Fruit fly (Drosophila melanogaster): ENCODE data around the gene CG11131.
A peak's percentile ranks its signal among the peaks of the same experiment; 100 is the strongest.

Gene CG11131

dm6 chr3L:22864254-22865060 lies 34.1 kb upstream of the CG11131 start, which contains the start of gene CG33170:
Gene CG33170, plus strand, starts transcription at chr3L:22864600.
- no peak for TF ChIP-seq CG12768 (GFP tag; optimal IDR thresholded peaks at IDR 0.05)
- no peak for TF ChIP-seq Hr96 (GFP tag; optimal IDR thresholded peaks at IDR 0.05)
- TF ChIP-seq kay (GFP tag; ENCODE audit: borderline replicate concordance), result no peak
- no peak for TF ChIP-seq cnc (optimal IDR thresholded peaks at IDR 0.05)
- no peak for TF ChIP-seq CG11617 (GFP tag; optimal IDR thresholded peaks at IDR 0.05)
- TF ChIP-seq CG7101 (tag; optimal IDR thresholded peaks at IDR 0.05), result peak; percentile 10
- TF ChIP-seq CG33017 (tag; optimal IDR thresholded peaks at IDR 0.05), result no peak
- no peak for TF ChIP-seq CG5204 (GFP tag; optimal IDR thresholded peaks at IDR 0.05)
- TF ChIP-seq cic (GFP tag; optimal IDR thresholded peaks at IDR 0.05), result peak; percentile 21
- peak; percentile 57 for TF ChIP-seq ovo (GFP tag; optimal IDR thresholded peaks at IDR 0.05)
- TF ChIP-seq pad (GFP tag; optimal IDR thresholded peaks at IDR 0.05), result peak; percentile 7
- TF ChIP-seq bab1 (GFP tag; optimal IDR thresholded peaks at IDR 0.05), result peak; percentile 70
- TF ChIP-seq Mnt (GFP tag; optimal IDR thresholded peaks at IDR 0.05), result peak; percentile 13
- TF ChIP-seq tj (GFP tag; optimal IDR thresholded peaks at IDR 0.05), result peak; percentile 91
- TF ChIP-seq CG1620 (GFP tag; optimal IDR thresholded peaks at IDR 0.05), result no peak
- TF ChIP-seq Clk (GFP tag; optimal IDR thresholded peaks at IDR 0.05), result no peak

- no peak for TF ChIP-seq toe (GFP tag; optimal IDR thresholded peaks at IDR 0.05)
- TF ChIP-seq cic (GFP tag; optimal IDR thresholded peaks at IDR 0.05), result no peak
- TF ChIP-seq CG11617 (GFP tag; optimal IDR thresholded peaks at IDR 0.05), result peak; percentile 20
- peak; percentile 70 for TF ChIP-seq CG33017 (tag; optimal IDR thresholded peaks at IDR 0.05)
- no peak for TF ChIP-seq cnc (optimal IDR thresholded peaks at IDR 0.05)
- peak; percentile 45 for TF ChIP-seq CG7045 (GFP tag; optimal IDR thresholded peaks at IDR 0.05)
- TF ChIP-seq CG14711 (tag; optimal IDR thresholded peaks at IDR 0.05), result peak; percentile 28
- no peak for TF ChIP-seq Crg-1 (GFP tag; optimal IDR thresholded peaks at IDR 0.05)
- TF ChIP-seq CG5204 (GFP tag; optimal IDR thresholded peaks at IDR 0.05), result no peak
- no peak for TF ChIP-seq pad (GFP tag; optimal IDR thresholded peaks at IDR 0.05)
- no peak for TF ChIP-seq ovo (GFP tag; optimal IDR thresholded peaks at IDR 0.05)
- TF ChIP-seq Mnt (GFP tag; optimal IDR thresholded peaks at IDR 0.05), result no peak
- peak; percentile 34 for TF ChIP-seq CG7101 (tag; optimal IDR thresholded peaks at IDR 0.05)
- TF ChIP-seq CG12768 (GFP tag; optimal IDR thresholded peaks at IDR 0.05), result peak; percentile 36
- no peak for TF ChIP-seq Hr96 (GFP tag; optimal IDR thresholded peaks at IDR 0.05)
- TF ChIP-seq bab1 (GFP tag; optimal IDR thresholded peaks at IDR 0.05), result peak; percentile 16
- TF ChIP-seq CG1620 (GFP tag; optimal IDR thresholded peaks at IDR 0.05), result no peak
- peak; percentile 89 for TF ChIP-seq kay (GFP tag; ENCODE audit: borderline replicate concordance)
Measured at dm6 chr3L:22865061-22865418, 33.5 kb upstream of the CG11131 start.

dm6 chr3L:22868070-22868469 lies 30.5 kb upstream of the CG11131 start, which contains the start of gene EMC4:
Gene EMC4, minus strand, starts transcription at chr3L:22868243.
- TF ChIP-seq CG14711 (tag; optimal IDR thresholded peaks at IDR 0.05), result peak; percentile 67
- TF ChIP-seq toe (GFP tag; optimal IDR thresholded peaks at IDR 0.05), result no peak
- peak; percentile 43 for TF ChIP-seq CG11617 (GFP tag; optimal IDR thresholded peaks at IDR 0.05)
- TF ChIP-seq CG33017 (tag; optimal IDR thresholded peaks at IDR 0.05), result peak; percentile 57
- TF ChIP-seq CG12768 (GFP tag; optimal IDR thresholded peaks at IDR 0.05), result peak; percentile 75
- peak; percentile 7 for TF ChIP-seq tj (GFP tag; optimal IDR thresholded peaks at IDR 0.05)
- peak; percentile 86 for TF ChIP-seq Crg-1 (GFP tag; optimal IDR thresholded peaks at IDR 0.05)
- peak; percentile 56 for TF ChIP-seq CG7045 (GFP tag; optimal IDR thresholded peaks at IDR 0.05)
- peak; percentile 80 for TF ChIP-seq CG1620 (GFP tag; optimal IDR thresholded peaks at IDR 0.05)
- TF ChIP-seq Mnt (GFP tag; optimal IDR thresholded peaks at IDR 0.05), result peak; percentile 79
- TF ChIP-seq cic (GFP tag; optimal IDR thresholded peaks at IDR 0.05), result peak; percentile 56
- TF ChIP-seq CG7101 (tag; optimal IDR thresholded peaks at IDR 0.05), result peak; percentile 74
- no peak for TF ChIP-seq cnc (optimal IDR thresholded peaks at IDR 0.05)
- TF ChIP-seq kay (GFP tag; ENCODE audit: borderline replicate concordance), result no peak
- peak; percentile 70 for TF ChIP-seq bab1 (GFP tag; optimal IDR thresholded peaks at IDR 0.05)
- TF ChIP-seq Clk (GFP tag; optimal IDR thresholded peaks at IDR 0.05), result peak; percentile 17
- TF ChIP-seq ovo (GFP tag; optimal IDR thresholded peaks at IDR 0.05), result no peak
- no peak for TF ChIP-seq Hr96 (GFP tag; optimal IDR thresholded peaks at IDR 0.05)
- TF ChIP-seq pad (GFP tag; optimal IDR thresholded peaks at IDR 0.05), result peak; percentile 69
- TF ChIP-seq CG5204 (GFP tag; optimal IDR thresholded peaks at IDR 0.05), result no peak

DNA sequence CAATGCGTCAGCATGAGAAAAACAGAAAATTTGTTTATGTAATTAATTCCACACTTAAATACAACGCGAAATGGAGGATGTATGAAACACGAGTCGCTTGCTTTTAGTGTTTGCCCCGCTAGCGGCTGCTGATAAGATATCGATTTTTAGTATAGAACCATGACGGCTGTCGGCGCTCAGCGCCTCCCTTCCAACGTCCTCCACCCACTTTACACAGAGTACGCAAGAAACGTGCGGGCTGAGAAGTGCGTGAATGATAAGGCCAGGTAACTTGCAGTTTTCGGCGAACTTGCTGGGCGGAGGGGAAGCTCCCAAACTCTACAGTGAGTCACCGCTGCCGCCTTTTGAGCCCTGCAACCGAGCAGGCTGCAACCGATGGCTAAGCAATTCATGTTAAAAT lies 28.2 kb upstream of the CG11131 start:
- TF ChIP-seq CG7045 (GFP tag; optimal IDR thresholded peaks at IDR 0.05) (no peak), Mnt (GFP tag; optimal IDR thresholded peaks at IDR 0.05) (peak; percentile 39)

dm6 chr3L:22871030-22871844 lies 27.3 kb upstream of the CG11131 start:
- TF ChIP-seq CG14711 (tag; optimal IDR thresholded peaks at IDR 0.05) (peak; percentile 94), Clk (GFP tag; optimal IDR thresholded peaks at IDR 0.05) (no peak), cic (GFP tag; optimal IDR thresholded peaks at IDR 0.05) (no peak), toe (GFP tag; optimal IDR thresholded peaks at IDR 0.05) (no peak), Crg-1 (GFP tag; optimal IDR thresholded peaks at IDR 0.05) (no peak), ovo (GFP tag; optimal IDR thresholded peaks at IDR 0.05) (no peak), CG12768 (GFP tag; optimal IDR thresholded peaks at IDR 0.05) (peak; percentile 61), Mnt (GFP tag; optimal IDR thresholded peaks at IDR 0.05) (no peak), CG11617 (GFP tag; optimal IDR thresholded peaks at IDR 0.05) (peak; percentile 13), CG7045 (GFP tag; optimal IDR thresholded peaks at IDR 0.05) (peak; percentile 35), pad (GFP tag; optimal IDR thresholded peaks at IDR 0.05) (no peak), CG1620 (GFP tag; optimal IDR thresholded peaks at IDR 0.05) (no peak), tj (GFP tag; optimal IDR thresholded peaks at IDR 0.05) (peak; percentile 10), bab1 (GFP tag; optimal IDR thresholded peaks at IDR 0.05) (no peak), CG7101 (tag; optimal IDR thresholded peaks at IDR 0.05) (no peak), kay (GFP tag; ENCODE audit: borderline replicate concordance) (no peak), cnc (optimal IDR thresholded peaks at IDR 0.05) (no peak), CG5204 (GFP tag; optimal IDR thresholded peaks at IDR 0.05) (no peak), CG33017 (tag; optimal IDR thresholded peaks at IDR 0.05) (no peak), Hr96 (GFP tag; optimal IDR thresholded peaks at IDR 0.05) (no peak)
